Fruit fly (Drosophila melanogaster) whole organism, embryonic: Measurements from ENCODE around the gene CG13077.

Experiments
- Atf-2 ChIP-seq: fragments of 200-800 bp; sonication (Bioruptor generic); optimal IDR thresholded peaks from 2 replicates; lab custom pipeline; 2016; ENCODE audit warnings: missing biosample characterization, missing genetic modification characterization
- CG10321 ChIP-seq: fragments of 200-800 bp; sonication (Bioruptor generic); IDR thresholded peaks from 2 replicates; pipeline ENCODE4 v1.3.6; 2022; ENCODE audit warnings: missing biosample characterization, missing genetic modification characterization
- CG11695 ChIP-seq: fragments of 200-800 bp; sonication (Bioruptor generic); IDR thresholded peaks from 3 replicates; pipeline ENCODE4 v1.3.6; 2022; ENCODE audit warnings: missing biosample characterization, missing genetic modification characterization
- CG12104 ChIP-seq: fragments of 200-800 bp; sonication (Bioruptor generic); optimal IDR thresholded peaks from 3 replicates; lab custom pipeline; 2016; ENCODE audit warnings: missing biosample characterization, missing genetic modification characterization
- CG12391 ChIP-seq: fragments of 200-800 bp; sonication (Bioruptor generic); optimal IDR thresholded peaks from 3 replicates; lab custom pipeline; 2018; ENCODE audit warnings: missing biosample characterization, mild to moderate bottlenecking, missing genetic modification characterization, moderate library complexity
- CG12659 ChIP-seq: fragments of 200-800 bp; sonication (Bioruptor generic); optimal IDR thresholded peaks from 3 replicates; lab custom pipeline; 2017; ENCODE audit warnings: mild to moderate bottlenecking, missing biosample characterization, missing genetic modification reagents, missing genetic modification characterization
- CG14050 ChIP-seq: fragments of 200-800 bp; sonication (Bioruptor generic); IDR thresholded peaks from 3 replicates; pipeline ENCODE4 v1.3.6; 2022; ENCODE audit warnings: missing biosample characterization, missing genetic modification characterization
- CG14710 ChIP-seq: fragments of 200-800 bp; sonication (Bioruptor generic); optimal IDR thresholded peaks from 3 replicates; lab custom pipeline; 2019; ENCODE audit warnings: missing biosample characterization, mild to moderate bottlenecking, missing genetic modification characterization, moderate library complexity
- CG14860 ChIP-seq: fragments of 200-800 bp; sonication (Bioruptor generic); IDR thresholded peaks from 3 replicates; pipeline ENCODE4 v1.3.6; 2022; ENCODE audit warnings: missing biosample characterization, missing genetic modification characterization; ENCODE audit not compliant: partially characterized antibody
- CG17359 ChIP-seq: fragments of 200-800 bp; sonication (Bioruptor generic); optimal IDR thresholded peaks from 3 replicates; lab custom pipeline; 2018; ENCODE audit warnings: missing biosample characterization, mild to moderate bottlenecking, missing genetic modification characterization, moderate library complexity
- CG17385 ChIP-seq: fragments of 200-800 bp; sonication (Bioruptor generic); optimal IDR thresholded peaks from 3 replicates; lab custom pipeline; 2018; ENCODE audit warnings: missing biosample characterization, mild to moderate bottlenecking, missing genetic modification characterization
- CG18262 ChIP-seq: fragments of 200-800 bp; optimal IDR thresholded peaks from 3 replicates; lab custom pipeline; 2019; ENCODE audit warnings: missing biosample characterization, mild to moderate bottlenecking, missing genetic modification characterization, moderate library complexity
- CG33213 ChIP-seq: fragments of 200-800 bp; sonication (Bioruptor generic); optimal IDR thresholded peaks from 3 replicates; lab custom pipeline; 2016; ENCODE audit warnings: missing biosample characterization, missing genetic modification characterization
- CG3847 ChIP-seq: fragments of 200-800 bp; sonication (Bioruptor generic); IDR thresholded peaks from 2 replicates; pipeline ENCODE4 v1.3.6; 2022; ENCODE audit warnings: missing biosample characterization, missing genetic modification characterization
- CG4617 ChIP-seq: fragments of 200-800 bp; sonication (Bioruptor generic); optimal IDR thresholded peaks from 3 replicates; lab custom pipeline; 2016; ENCODE audit warnings: missing biosample characterization, missing genetic modification characterization, borderline replicate concordance
- CG7745 ChIP-seq: fragments of 200-800 bp; sonication (Bioruptor generic); optimal IDR thresholded peaks from 2 replicates; lab custom pipeline; 2018; ENCODE audit warnings: missing biosample characterization, mild to moderate bottlenecking, missing genetic modification characterization, moderate library complexity
- CG7839 ChIP-seq: fragments of 200-800 bp; sonication (Bioruptor generic); optimal IDR thresholded peaks from 3 replicates; lab custom pipeline; 2018; ENCODE audit warnings: missing biosample characterization, mild to moderate bottlenecking, missing genetic modification characterization, moderate library complexity
- CG7987 ChIP-seq: fragments of 200-800 bp; sonication (Bioruptor generic); optimal IDR thresholded peaks from 2 replicates; lab custom pipeline; 2018; ENCODE audit warnings: missing biosample characterization, mild to moderate bottlenecking, missing genetic modification characterization, moderate library complexity
- CG9437 ChIP-seq: fragments of 200-800 bp; sonication (Bioruptor generic); optimal IDR thresholded peaks from 2 replicates; lab custom pipeline; 2018; ENCODE audit warnings: missing biosample characterization, mild to moderate bottlenecking, missing genetic modification characterization
- CTCF ChIP-seq: fragments of 200-800 bp; sonication (Bioruptor generic); optimal IDR thresholded peaks from 2 replicates; lab custom pipeline; 2017; ENCODE audit warnings: missing biosample characterization, mild to moderate bottlenecking, missing genetic modification characterization, moderate library complexity
- Dbx ChIP-seq: fragments of 200-800 bp; sonication (Bioruptor generic); IDR thresholded peaks from 3 replicates; pipeline ENCODE4 v1.3.6; 2022; ENCODE audit warnings: missing biosample characterization, missing genetic modification characterization
- Doc3 ChIP-seq: fragments of 200-800 bp; sonication (Bioruptor generic); IDR thresholded peaks from 3 replicates; pipeline ENCODE4 v1.3.6; 2022; ENCODE audit warnings: missing biosample characterization, missing genetic modification characterization; ENCODE audit not compliant: partially characterized antibody
- Dref ChIP-seq: fragments of 200-800 bp; sonication (Bioruptor generic); IDR thresholded peaks from 2 replicates; pipeline ENCODE4 v1.3.6; 2022; ENCODE audit warnings: missing biosample characterization, missing genetic modification characterization
- E2f2 ChIP-seq: fragments of 200-800 bp; sonication (Bioruptor generic); IDR thresholded peaks from 2 replicates; pipeline ENCODE4 v1.3.6; 2022; ENCODE audit warnings: missing biosample characterization, missing genetic modification characterization
- ERR ChIP-seq: fragments of 200-800 bp; sonication (Bioruptor generic); optimal IDR thresholded peaks from 2 replicates; lab custom pipeline; 2016; ENCODE audit warnings: missing biosample characterization, missing genetic modification characterization
- H2.0 ChIP-seq: fragments of 200-800 bp; sonication (Bioruptor generic); IDR thresholded peaks from 2 replicates; pipeline ENCODE4 v1.3.6; 2022; ENCODE audit warnings: missing biosample characterization, missing genetic modification characterization
- HmgD ChIP-seq: fragments of 200-800 bp; sonication (Bioruptor generic); optimal IDR thresholded peaks from 3 replicates; lab custom pipeline; 2016; ENCODE audit warnings: missing biosample characterization, missing genetic modification characterization
- Lim3 ChIP-seq: fragments of 200-800 bp; sonication (Bioruptor generic); IDR thresholded peaks from 2 replicates; pipeline ENCODE4 v1.3.6; 2022; ENCODE audit warnings: missing biosample characterization, missing genetic modification characterization
- MTF-1 ChIP-seq: fragments of 200-800 bp; sonication (Bioruptor generic); optimal IDR thresholded peaks from 2 replicates; lab custom pipeline; 2018; ENCODE audit warnings: missing biosample characterization, mild to moderate bottlenecking, missing genetic modification characterization, borderline replicate concordance
- Mes4 ChIP-seq: fragments of 200-800 bp; sonication (Bioruptor generic); optimal IDR thresholded peaks from 2 replicates; lab custom pipeline; 2016; ENCODE audit warnings: missing biosample characterization, missing genetic modification characterization
- Mrtf ChIP-seq: fragments of 200-800 bp; sonication (Bioruptor generic); IDR thresholded peaks from 3 replicates; pipeline ENCODE4 v1.3.6; 2022; ENCODE audit warnings: missing biosample characterization, missing genetic modification characterization
- NFAT ChIP-seq: fragments of 200-800 bp; sonication (Bioruptor generic); IDR thresholded peaks from 2 replicates; pipeline ENCODE4 v1.3.6; 2022; ENCODE audit warnings: missing biosample characterization, missing genetic modification characterization
- Ptx1 ChIP-seq: fragments of 200-800 bp; sonication (Bioruptor generic); IDR thresholded peaks from 2 replicates; pipeline ENCODE4 v1.3.6; 2022; ENCODE audit warnings: missing biosample characterization, missing genetic modification characterization
- Rx ChIP-seq: fragments of 200-800 bp; sonication (Bioruptor generic); IDR thresholded peaks from 2 replicates; pipeline ENCODE4 v1.3.6; 2022; ENCODE audit warnings: missing biosample characterization, missing genetic modification characterization
- Six4 ChIP-seq: fragments of 200-800 bp; sonication (Bioruptor generic); optimal IDR thresholded peaks from 2 replicates; lab custom pipeline; 2016; ENCODE audit warnings: missing biosample characterization, missing genetic modification characterization
- Tbp ChIP-seq: fragments of >200 bp; optimal IDR thresholded peaks from 2 replicates; lab custom pipeline; 2018; ENCODE audit warnings: missing biosample characterization, missing genetic modification characterization
- Usf ChIP-seq: fragments of 200-800 bp; sonication (Bioruptor generic); optimal IDR thresholded peaks from 2 replicates; lab custom pipeline; 2017; ENCODE audit warnings: missing genotype, missing biosample characterization, missing genetic modification characterization
- az2 ChIP-seq: fragments of 200-800 bp; sonication (Bioruptor generic); optimal IDR thresholded peaks from 3 replicates; lab custom pipeline; 2016; ENCODE audit warnings: missing biosample characterization, missing genetic modification characterization
- bowl ChIP-seq: fragments of 200-800 bp; sonication (Bioruptor generic); IDR thresholded peaks from 2 replicates; pipeline ENCODE4 v1.3.6; 2022; ENCODE audit warnings: missing biosample characterization, missing genetic modification characterization
- br ChIP-seq: fragments of >200 bp; optimal IDR thresholded peaks from 2 replicates; lab custom pipeline; 2017
- corto ChIP-seq: fragments of 200-800 bp; sonication (Bioruptor generic); optimal IDR thresholded peaks from 2 replicates; lab custom pipeline; 2016; ENCODE audit warnings: missing biosample characterization, mild to moderate bottlenecking, missing genetic modification characterization, moderate library complexity
- fd3F ChIP-seq: fragments of 200-800 bp; sonication (Bioruptor generic); optimal IDR thresholded peaks from 2 replicates; lab custom pipeline; 2018; ENCODE audit warnings: missing biosample characterization, mild to moderate bottlenecking, missing genetic modification characterization, moderate library complexity
- gt ChIP-seq: fragments of 200-800 bp; sonication (Bioruptor generic); IDR thresholded peaks from 2 replicates; pipeline ENCODE4 v1.3.6; 2022; ENCODE audit warnings: missing biosample characterization, missing genetic modification characterization
- hkb ChIP-seq, 2 experiments: fragments of 200-800 bp in 1 of 2; fragments of >200 bp in 1 of 2; sonication (Bioruptor generic) in 1 of 2; IDR thresholded peaks in 1 of 2; optimal IDR thresholded peaks in 1 of 2; 2 replicates each; pipeline versions ENCODE4 v1.3.6 to Lab custom; 2017 to 2022; ENCODE audit warnings: missing biosample characterization in 1 of 2, missing genetic modification characterization in 1 of 2
- kay ChIP-seq: fragments of 200-800 bp; sonication (Bioruptor generic); optimal IDR thresholded peaks from 2 replicates; lab custom pipeline; 2016; ENCODE audit warnings: missing biosample characterization, missing genetic modification characterization
- nau ChIP-seq: fragments of 200-800 bp; sonication (Bioruptor generic); optimal IDR thresholded peaks from 3 replicates; lab custom pipeline; 2017; ENCODE audit warnings: missing biosample characterization, mild to moderate bottlenecking, missing genetic modification characterization, missing genetic modification reagents
- ssp ChIP-seq: fragments of 200-800 bp; sonication (Bioruptor generic); IDR thresholded peaks from 2 replicates; pipeline ENCODE4 v1.3.6; 2022; ENCODE audit warnings: missing biosample characterization, missing genetic modification characterization
- stwl ChIP-seq: fragments of 200-800 bp; sonication (Bioruptor generic); optimal IDR thresholded peaks from 3 replicates; lab custom pipeline; 2018; ENCODE audit warnings: missing biosample characterization, mild to moderate bottlenecking, missing genetic modification characterization, moderate library complexity
- zf30C ChIP-seq: fragments of 200-800 bp; sonication (Bioruptor generic); optimal IDR thresholded peaks from 3 replicates; lab custom pipeline; 2018; ENCODE audit warnings: missing biosample characterization, mild to moderate bottlenecking, missing genetic modification characterization

Gene CG13077

dm6 chr2L:19572496-19573317 is 7.0 kb downstream of the CG13077 start (continued):
- TF ChIP-seq Six4 (GFP tag; lab: Kevin White, UChicago) (no peak), H2.0 (GFP tag; lab: Robert Waterston, UW) (peak; percentile 40; the same call in 1 of the 2 replicates), CG14860 (GFP tag; lab: Robert Waterston, UW) (no peak), Tbp (GFP tag; lab: Kevin White, UChicago) (no peak), CG12659 (GFP tag; lab: Kevin White, UChicago) (peak; percentile 66), CG12104 (GFP tag; lab: Kevin White, UChicago) (peak; percentile 38), br (no peak), ssp (GFP tag; lab: Robert Waterston, UW) (no peak), CG14710 (peak; percentile 37), CG17359 (tag; lab: Kevin White, UChicago) (peak; percentile 70), stwl (tag; lab: Kevin White, UChicago) (no peak), CG7839 (tag; lab: Kevin White, UChicago) (peak; percentile 76), Doc3 (GFP tag; lab: Robert Waterston, UW) (no peak), CG11695 (GFP tag; lab: Robert Waterston, UW) (peak; percentile 55; the same call in 2 of the 3 replicates), az2 (GFP tag; lab: Kevin White, UChicago) (peak; percentile 59), CG33213 (GFP tag; lab: Kevin White, UChicago) (no peak), gt (no peak), CG9437 (peak; percentile 2), NFAT (no peak), Dbx (peak; percentile 74; the same call in 1 of the 3 replicates), Dref (no peak), Lim3 (GFP tag; lab: Robert Waterston, UW) (no peak), Mes4 (GFP tag; lab: Kevin White, UChicago) (no peak), corto (GFP tag; lab: Kevin White, UChicago) (peak; percentile 89), Mrtf (GFP tag; lab: Robert Waterston, UW) (0 out of 3 replicates have a peak, but pooled peaks have one; percentile 8), HmgD (GFP tag; lab: Kevin White, UChicago) (no peak), CG17385 (GFP tag; lab: Kevin White, UChicago) (peak; percentile 64), CG12391 (tag; lab: Kevin White, UChicago) (peak; percentile 70), zf30C (GFP tag; lab: Kevin White, UChicago) (no peak), CG4617 (GFP tag; lab: Kevin White, UChicago) (peak; percentile 26), Atf-2 (peak; percentile 37), Rx (peak; percentile 33; the same call in 1 of the 2 replicates), CG14050 (GFP tag; lab: Robert Waterston, UW) (no peak), MTF-1 (GFP tag; lab: Kevin White, UChicago) (no peak), Ptx1 (GFP tag; lab: Robert Waterston, UW) (peak; percentile 72), fd3F (GFP tag; lab: Kevin White, UChicago) (peak; percentile 56), kay (GFP tag; lab: Kevin White, UChicago) (peak; percentile 19), bowl (GFP tag; lab: Robert Waterston, UW) (no peak), nau (GFP tag; lab: Kevin White, UChicago) (no peak), CG18262 (tag; lab: Kevin White, UChicago) (peak; percentile 77), Usf (GFP tag; lab: Kevin White, UChicago) (peak; percentile 34), CG3847 (peak; percentile 46; the same call in 1 of the 2 replicates), ERR (GFP tag; lab: Kevin White, UChicago) (no peak), CG7987 (GFP tag; lab: Kevin White, UChicago) (no peak), CTCF (GFP tag; lab: Kevin White, UChicago) (no peak), hkb (optimal IDR thresholded peaks at IDR 0.05; lab: Kevin White, UChicago) (no peak), hkb (GFP tag; IDR thresholded peaks at IDR 0.05; lab: Robert Waterston, UW) (peak; percentile 72), E2f2 (GFP tag; lab: Robert Waterston, UW) (no peak), CG10321 (GFP tag; lab: Robert Waterston, UW) (no peak), CG7745 (tag; lab: Kevin White, UChicago) (no peak)
